Worm (Caenorhabditis elegans) whole organism, L1 larva: ENCODE data around the gene fbxb-24.

Experiments used
- egl-27 ChIP-seq, 2 experiments: fragments of 150-350 bp in 1 of 2; sonication (generic microtip); optimal IDR thresholded peaks; 3 replicates each; lab custom pipeline; 2017 to 2018; ENCODE audit warnings: missing biosample characterization in 2 of 2, missing genetic modification characterization in 2 of 2, missing genetic modification reagents in 2 of 2
- fkh-10 ChIP-seq: sonication (generic microtip); optimal IDR thresholded peaks from 2 replicates; lab custom pipeline; 2017; ENCODE audit warnings: missing biosample characterization, missing genetic modification reagents, missing genetic modification characterization
- mep-1 ChIP-seq: fragments of 150-350 bp; optimal IDR thresholded peaks from 2 replicates; lab custom pipeline; 2014; ENCODE audit warnings: missing biosample characterization, missing genetic modification characterization
- pqm-1 ChIP-seq: sonication (generic microtip); optimal IDR thresholded peaks from 3 replicates; lab custom pipeline; 2017; ENCODE audit warnings: missing biosample characterization, missing genetic modification characterization
- snpc-4 ChIP-seq: fragments of 150-350 bp; optimal IDR thresholded peaks from 2 replicates; lab custom pipeline; 2014; ENCODE audit warnings: missing biosample characterization, missing genetic modification characterization

ce11 chrIII:11948437-11948836 is 39.7 kb downstream of the fbxb-24 start:
- TF ChIP-seq mep-1 (tag; lab: Kevin White, UChicago), result no peak
- no peak for TF ChIP-seq snpc-4 (tag; lab: Kevin White, UChicago)
- TF ChIP-seq pqm-1 (tag; lab: Kevin White, UChicago), result no peak
- TF ChIP-seq egl-27 (tag; optimal IDR thresholded peaks at IDR 0.05; lab: Kevin White, UChicago), result no peak
- TF ChIP-seq fkh-10 (GFP tag; lab: Kevin White, UChicago), result no peak
